Fruit fly (Drosophila melanogaster): ENCODE results near the gene SkpE.
A peak's percentile ranks its signal among the peaks of the same experiment; 100 is the strongest.

SkpE gene

dm6 chrX:19773734-19774702 lies 49.9 kb downstream of the SkpE start:
- TF ChIP-seq Pif1A (GFP tag; optimal IDR thresholded peaks at IDR 0.05), result no peak
- TF ChIP-seq CG4496 (GFP tag; IDR thresholded peaks at IDR 0.05), result peak; percentile 38; the same call in 1 of the 3 replicates
- TF ChIP-seq CG34367 (tag; optimal IDR thresholded peaks at IDR 0.05), result no peak
- TF ChIP-seq CG10348 (GFP tag; IDR thresholded peaks at IDR 0.05), result no peak
- no peak for TF ChIP-seq Pif1B (GFP tag; optimal IDR thresholded peaks at IDR 0.05)
- TF ChIP-seq Ets98B (GFP tag; IDR thresholded peaks at IDR 0.05), result no peak
- TF ChIP-seq CG8301 (tag; optimal IDR thresholded peaks at IDR 0.05), result no peak
- peak; percentile 43 for TF ChIP-seq CG13204 (GFP tag; optimal IDR thresholded peaks at IDR 0.05)
- no peak for TF ChIP-seq gl (tag; optimal IDR thresholded peaks at IDR 0.05)
- no peak for TF ChIP-seq Snoo (tag; optimal IDR thresholded peaks at IDR 0.05)
- TF ChIP-seq rn (GFP tag; IDR thresholded peaks at IDR 0.05), result no peak
